Worm (Caenorhabditis elegans): ENCODE data around the gene fbxb-30.
A peak's percentile ranks its signal among the peaks of the same experiment; 100 is the strongest.

fbxb-30 gene

DNA sequence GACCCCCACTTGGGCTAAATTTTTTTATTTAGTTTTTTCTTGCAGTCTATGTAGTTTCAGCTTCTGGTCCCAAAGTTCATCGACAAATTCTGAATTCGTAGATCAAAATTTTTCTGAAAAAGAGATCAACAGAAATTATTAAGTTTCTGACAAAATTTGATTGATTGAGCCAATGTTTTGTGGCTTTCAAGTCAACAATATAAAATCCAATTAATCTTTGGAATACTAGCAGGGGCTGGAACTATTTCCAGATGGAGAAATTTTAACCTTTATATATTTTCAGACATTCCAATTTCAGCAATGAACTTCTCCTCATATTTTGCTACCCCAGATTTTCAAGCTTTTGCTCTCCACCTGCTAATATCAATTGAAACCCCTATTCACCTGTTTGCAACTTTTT lies 18.4 kb downstream of the fbxb-30 start, which contains the start of gene srh-274 (continued):
- TF ChIP-seq rcor-1 (GFP tag; IDR thresholded peaks at IDR 0.05), result no peak

- TF ChIP-seq ceh-58 (GFP tag; IDR thresholded peaks at IDR 0.05), result no peak
- no peak for TF ChIP-seq hmg-1.2 (GFP tag; IDR thresholded peaks at IDR 0.05)
- TF ChIP-seq madf-3 (GFP tag; IDR thresholded peaks at IDR 0.05), result no peak
- TF ChIP-seq F57C9.4 (tag; optimal IDR thresholded peaks at IDR 0.05), result no peak
- no peak for TF ChIP-seq chd-7 (tag; optimal IDR thresholded peaks at IDR 0.05)
- no peak for TF ChIP-seq ceh-40 (GFP tag; IDR thresholded peaks at IDR 0.05)
- TF ChIP-seq Y53G8AR.9 (GFP tag; conservative IDR thresholded peaks at IDR 0.05), result no peak
- no peak for TF ChIP-seq somi-1 (GFP tag; optimal IDR thresholded peaks at IDR 0.05)
- no peak for TF ChIP-seq nhr-179 (tag; optimal IDR thresholded peaks at IDR 0.05)
- no peak for TF ChIP-seq sdz-38 (tag; optimal IDR thresholded peaks at IDR 0.05)
- TF ChIP-seq zfh-2 (GFP tag; conservative IDR thresholded peaks at IDR 0.05), result no peak
- no peak for TF ChIP-seq lin-26 (GFP tag; IDR thresholded peaks at IDR 0.05)
- no peak for TF ChIP-seq egl-18 (GFP tag; IDR thresholded peaks at IDR 0.05)
Observed at ce11 chrII:979135-979534, 22.1 kb downstream of the fbxb-30 start, which contains the start of the genes fbxc-17 and fbxc-15. Gene fbxc-17 (minus strand): TSS chrII:979235. Gene fbxc-15 (plus strand): TSS chrII:979423.

DNA sequence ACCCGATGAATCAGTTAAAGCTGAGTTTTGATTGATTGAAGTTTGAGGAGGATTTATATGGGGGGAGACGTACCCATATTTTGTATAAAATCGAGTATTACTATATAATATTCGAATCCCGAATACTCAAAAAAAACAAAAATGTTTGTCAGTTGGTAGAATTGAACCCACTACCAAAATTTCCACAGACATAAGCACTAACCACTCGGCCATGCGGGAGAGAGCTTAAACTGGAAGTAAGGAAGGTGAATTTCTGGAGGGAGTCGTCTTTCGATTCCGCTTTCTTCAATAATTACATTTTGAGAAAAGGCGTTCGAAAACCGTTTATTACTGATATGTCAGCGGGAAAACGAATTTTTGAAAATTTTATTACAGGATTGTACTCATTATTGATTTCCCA lies 24.1 kb downstream of the fbxb-30 start:
- TF ChIP-seq ceh-100 (GFP tag; IDR thresholded peaks at IDR 0.05) (0 out of 2 replicates have a peak, but pooled peaks have one; percentile 13), rcor-1 (GFP tag; IDR thresholded peaks at IDR 0.05) (peak; percentile 77), ztf-25 (GFP tag; IDR thresholded peaks at IDR 0.05) (0 out of 2 replicates have a peak, but pooled peaks have one; percentile 13), egl-44 (GFP tag; IDR thresholded peaks at IDR 0.05) (peak; percentile 37; the same call in 1 of the 2 replicates), Y95B8A.8 (GFP tag; IDR thresholded peaks at IDR 0.05) (0 out of 2 replicates have a peak, but pooled peaks have one; percentile 53), dox-1 (GFP tag; IDR thresholded peaks at IDR 0.05) (peak; percentile 60), pbrm-1 (GFP tag; IDR thresholded peaks at IDR 0.05) (0 out of 2 replicates have a peak, but pooled peaks have one; percentile 45), D2030.7 (GFP tag; IDR thresholded peaks at IDR 0.05) (peak; percentile 53; the same call in 1 of the 2 replicates), hmg-20 (GFP tag; IDR thresholded peaks at IDR 0.05) (0 out of 2 replicates have a peak, but pooled peaks have one; percentile 28), mcd-1 (GFP tag; IDR thresholded peaks at IDR 0.05) (peak; percentile 52)

ce11 chrII:973999-974398 lies 27.3 kb downstream of the fbxb-30 start, which contains the start of gene fbxc-14:
Gene fbxc-14 (plus strand): TSS chrII:974299.
- TF ChIP-seq bed-1 (GFP tag; IDR thresholded peaks at IDR 0.05), result no peak
- no peak for TF ChIP-seq zfh-2 (GFP tag; conservative IDR thresholded peaks at IDR 0.05)
- TF ChIP-seq Y56A3A.18 (GFP tag; IDR thresholded peaks at IDR 0.05), result no peak
- no peak for TF ChIP-seq K11D2.4 (GFP tag; IDR thresholded peaks at IDR 0.05)
- TF ChIP-seq lin-26 (GFP tag; IDR thresholded peaks at IDR 0.05), result no peak
- no peak for TF ChIP-seq rcor-1 (GFP tag; IDR thresholded peaks at IDR 0.05)
- no peak for TF ChIP-seq ccch-3 (GFP tag; optimal IDR thresholded peaks at IDR 0.05)
- no peak for TF ChIP-seq Y53G8AR.9 (GFP tag; conservative IDR thresholded peaks at IDR 0.05)
- TF ChIP-seq ztf-25 (GFP tag; IDR thresholded peaks at IDR 0.05), result no peak
- no peak for TF ChIP-seq sdz-38 (tag; optimal IDR thresholded peaks at IDR 0.05)
- TF ChIP-seq ztf-3 (GFP tag; optimal IDR thresholded peaks at IDR 0.05), result no peak
- no peak for TF ChIP-seq snpc-1.3 (tag; optimal IDR thresholded peaks at IDR 0.05; ENCODE audit: insufficient read depth)

DNA sequence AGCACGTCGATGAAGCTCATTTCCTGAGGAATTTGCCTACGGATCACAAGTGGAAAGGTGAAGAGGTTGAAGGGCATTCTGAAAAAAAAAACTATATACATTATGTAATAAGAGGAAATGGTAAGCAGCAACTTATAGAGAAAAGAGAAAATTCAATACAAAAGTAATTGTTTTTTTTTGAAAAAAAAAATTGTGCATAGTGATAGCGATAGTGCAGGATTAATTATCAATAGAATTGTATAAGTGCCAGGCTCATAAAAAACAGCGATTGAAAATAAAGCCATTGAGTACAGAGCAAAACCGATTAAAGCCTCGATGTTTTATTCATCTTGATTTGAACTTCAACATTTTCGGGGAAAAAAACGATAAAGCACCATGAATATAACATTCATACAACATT lies 28.4 kb downstream of the fbxb-30 start, which contains the start of gene C32B5.15:
Gene C32B5.15 (minus strand): TSS at position 101 of the 400 bp plus-strand sequence.
- TF ChIP-seq C17E4.6 (GFP tag; IDR thresholded peaks at IDR 0.05) (no peak), hrde-1 (tag; optimal IDR thresholded peaks at IDR 0.05; ENCODE audit: borderline replicate concordance) (no peak), lsy-27 (tag; optimal IDR thresholded peaks at IDR 0.05; ENCODE audit: borderline replicate concordance, insufficient read depth) (no peak), xnd-1 (tag; optimal IDR thresholded peaks at IDR 0.05) (no peak), mel-28 (tag; optimal IDR thresholded peaks at IDR 0.05; ENCODE audit: borderline replicate concordance) (no peak), K11D2.4 (GFP tag; IDR thresholded peaks at IDR 0.05) (no peak), ceh-100 (GFP tag; IDR thresholded peaks at IDR 0.05) (no peak), B0019.2 (GFP tag; conservative IDR thresholded peaks at IDR 0.05) (no peak), nfyb-1 (GFP tag; IDR thresholded peaks at IDR 0.05) (no peak), unc-130 (GFP tag; optimal IDR thresholded peaks at IDR 0.05) (no peak), bed-1 (GFP tag; IDR thresholded peaks at IDR 0.05) (no peak), Y95B8A.8 (GFP tag; IDR thresholded peaks at IDR 0.05) (no peak)

Data from whole organism, young adult.